Fruit fly (Drosophila melanogaster): Measurements from ENCODE around the gene AlaRS.

The AlaRS gene

DNA sequence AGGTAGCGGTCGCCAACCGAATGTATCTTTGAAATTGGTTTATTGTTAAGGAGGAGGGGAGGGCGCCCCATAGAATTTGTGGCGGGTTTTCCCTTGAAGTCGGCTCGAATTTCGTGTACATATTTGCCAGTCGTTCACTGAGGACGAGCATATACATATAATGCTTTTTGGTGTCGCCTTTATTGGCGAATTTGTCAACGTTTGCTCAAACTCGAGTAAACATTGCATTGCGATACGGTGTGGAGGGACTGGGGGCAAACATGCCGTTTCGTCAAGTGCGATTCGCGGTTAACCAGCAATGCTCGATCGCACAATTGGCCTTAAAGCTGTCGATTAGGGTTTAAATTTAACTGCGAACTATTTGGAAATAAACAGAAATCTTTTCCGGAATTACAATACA is 36.0 kb upstream of the AlaRS start:
- TF ChIP-seq gl (tag; optimal IDR thresholded peaks at IDR 0.05) = no peak
- no peak for TF ChIP-seq fd96Ca (GFP tag; IDR thresholded peaks at IDR 0.05)
- TF ChIP-seq CG9948 (tag; optimal IDR thresholded peaks at IDR 0.05) = no peak
- no peak for TF ChIP-seq rn (GFP tag; IDR thresholded peaks at IDR 0.05)
- no peak for TF ChIP-seq CG8301 (tag; optimal IDR thresholded peaks at IDR 0.05)
- no peak for TF ChIP-seq CG17806 (tag; optimal IDR thresholded peaks at IDR 0.05)
- no peak for TF ChIP-seq Snoo (tag; optimal IDR thresholded peaks at IDR 0.05)
- TF ChIP-seq CG8159 (tag; optimal IDR thresholded peaks at IDR 0.05) = no peak
- no peak for TF ChIP-seq CG13204 (GFP tag; optimal IDR thresholded peaks at IDR 0.05)
- TF ChIP-seq D1 (tag; optimal IDR thresholded peaks at IDR 0.05) = no peak
- no peak for TF ChIP-seq CG10348 (GFP tag; IDR thresholded peaks at IDR 0.05)

DNA sequence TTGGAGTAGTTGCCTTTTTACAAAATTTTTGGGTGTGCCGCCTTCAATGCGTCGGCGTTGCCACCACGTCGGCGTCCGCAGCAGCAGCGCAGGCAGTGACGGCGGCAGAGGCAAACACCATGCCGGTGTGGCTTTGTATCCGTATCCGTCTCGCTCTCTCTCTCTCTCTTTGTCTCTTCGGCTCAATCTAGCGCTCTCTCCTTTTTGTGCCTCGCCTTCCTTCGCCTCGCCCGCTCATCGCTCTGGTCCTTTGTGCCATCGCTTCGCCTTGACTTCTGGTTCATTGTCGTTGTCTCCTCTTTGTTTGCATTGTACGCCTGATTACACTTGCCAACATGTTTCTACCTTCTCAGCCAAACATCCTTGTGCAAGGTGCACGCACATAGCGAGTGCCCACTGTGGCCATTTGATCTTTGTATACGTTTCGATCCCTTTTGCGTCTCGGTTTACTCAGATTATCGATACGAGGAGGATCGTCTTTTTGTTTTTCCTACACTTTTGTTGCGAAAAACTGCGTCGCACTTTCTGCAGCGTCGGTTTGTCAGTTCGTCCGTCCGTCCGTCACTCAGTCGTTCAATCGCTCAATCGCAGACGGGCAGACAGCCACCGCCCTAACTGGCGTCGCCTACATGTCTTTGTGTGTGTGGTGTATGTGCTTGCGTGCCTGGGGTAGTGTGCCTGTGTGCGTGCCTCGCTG is 34.9 kb upstream of the AlaRS start:
- peak; percentile 82 for TF ChIP-seq Pif1A (GFP tag; optimal IDR thresholded peaks at IDR 0.05)
- no peak for TF ChIP-seq rn (GFP tag; IDR thresholded peaks at IDR 0.05)
- no peak for TF ChIP-seq CG10348 (GFP tag; IDR thresholded peaks at IDR 0.05)
- TF ChIP-seq gl (tag; optimal IDR thresholded peaks at IDR 0.05) = peak; percentile 61
- TF ChIP-seq CG12605 (GFP tag; IDR thresholded peaks at IDR 0.05) = peak; percentile 35; the same call in 1 of the 2 replicates
- peak; percentile 65 for TF ChIP-seq CG9948 (tag; optimal IDR thresholded peaks at IDR 0.05)
- TF ChIP-seq CG8301 (tag; optimal IDR thresholded peaks at IDR 0.05) = peak; percentile 59
- TF ChIP-seq D1 (tag; optimal IDR thresholded peaks at IDR 0.05) = peak; percentile 0
- TF ChIP-seq CG34367 (tag; optimal IDR thresholded peaks at IDR 0.05) = peak; percentile 61
- TF ChIP-seq CG17806 (tag; optimal IDR thresholded peaks at IDR 0.05) = peak; percentile 65
- TF ChIP-seq Snoo (tag; optimal IDR thresholded peaks at IDR 0.05) = peak; percentile 69
- TF ChIP-seq CG13204 (GFP tag; optimal IDR thresholded peaks at IDR 0.05) = peak; percentile 66
- peak; percentile 30; the same call in 1 of the 2 replicates for TF ChIP-seq Ets98B (GFP tag; IDR thresholded peaks at IDR 0.05)
- peak; percentile 60 for TF ChIP-seq CG15710 (tag; optimal IDR thresholded peaks at IDR 0.05)
- TF ChIP-seq CG32121 (GFP tag; IDR thresholded peaks at IDR 0.05) = peak; percentile 19; the same call in 1 of the 2 replicates
- peak; percentile 65 for TF ChIP-seq CG4496 (GFP tag; IDR thresholded peaks at IDR 0.05)
- peak; percentile 97 for TF ChIP-seq EcR (GFP tag; optimal IDR thresholded peaks at IDR 0.05)
- TF ChIP-seq CG8159 (tag; optimal IDR thresholded peaks at IDR 0.05) = peak; percentile 69
- peak; percentile 68 for TF ChIP-seq Pif1B (GFP tag; optimal IDR thresholded peaks at IDR 0.05)
- TF ChIP-seq CG14655 (GFP tag; optimal IDR thresholded peaks at IDR 0.05) = peak; percentile 72
- 0 out of 3 replicates have a peak, but pooled peaks have one; percentile 62 for TF ChIP-seq fd96Ca (GFP tag; IDR thresholded peaks at IDR 0.05)

DNA sequence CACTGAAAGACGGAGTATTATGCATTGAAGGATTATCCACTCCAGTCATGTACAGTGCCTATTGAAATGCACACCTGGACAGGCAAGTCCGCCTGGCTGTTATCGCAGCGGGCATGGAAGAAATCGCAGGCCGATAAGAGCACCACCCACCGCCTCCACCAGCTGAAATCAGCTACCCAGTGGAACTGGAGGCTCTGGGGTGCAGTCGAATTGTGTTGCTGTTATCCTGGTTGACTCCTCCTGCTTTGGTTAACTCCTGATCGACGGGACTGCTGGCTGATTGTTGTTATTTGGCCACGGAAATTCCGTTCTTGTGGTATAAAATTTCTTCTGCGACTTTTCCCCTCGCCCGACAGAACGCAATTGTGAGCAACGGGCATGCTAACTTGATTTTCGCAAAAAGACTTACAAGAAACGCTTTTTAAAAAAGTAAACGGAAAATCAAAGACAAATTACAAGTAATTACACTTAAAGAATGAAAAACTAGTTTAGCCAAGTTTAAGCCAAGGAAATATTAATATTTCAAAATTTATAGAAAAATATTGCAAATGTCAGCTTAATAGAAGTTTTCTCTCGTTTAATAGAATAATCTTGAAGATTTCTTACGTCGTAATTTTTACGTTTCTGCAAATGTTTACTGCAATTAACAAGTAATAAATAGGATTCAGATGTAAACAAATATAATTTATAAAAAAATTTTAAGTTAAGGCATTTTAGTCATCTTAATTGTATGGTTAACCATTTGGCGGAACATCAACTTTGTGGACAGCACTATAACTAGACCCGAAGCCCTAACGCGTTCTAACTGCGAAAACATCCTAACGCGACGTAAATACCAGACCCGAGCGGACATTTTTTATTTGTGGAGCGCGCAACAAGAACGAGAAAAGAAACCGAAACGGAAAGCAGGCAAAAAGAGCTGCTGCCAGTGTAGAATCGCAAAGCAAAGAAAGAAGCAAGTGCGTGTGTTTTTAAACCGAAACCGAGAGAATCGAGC is 33.6 kb upstream of the AlaRS start, which contains the start of the genes CG13398 and Akap200:
Gene CG13398, minus strand, starts transcription at position 370 of the 997 bp plus-strand sequence.
Gene Akap200, plus strand, starts transcription at position 804 of the 997 bp plus-strand sequence.
- no peak for TF ChIP-seq CG14655 (GFP tag; optimal IDR thresholded peaks at IDR 0.05)
- no peak for TF ChIP-seq gl (tag; optimal IDR thresholded peaks at IDR 0.05)
- peak; percentile 28 for TF ChIP-seq CG15710 (tag; optimal IDR thresholded peaks at IDR 0.05)
- TF ChIP-seq EcR (GFP tag; optimal IDR thresholded peaks at IDR 0.05) = no peak
- no peak for TF ChIP-seq Pif1A (GFP tag; optimal IDR thresholded peaks at IDR 0.05)
- peak; percentile 44; the same call in 1 of the 2 replicates for TF ChIP-seq CG32121 (GFP tag; IDR thresholded peaks at IDR 0.05)
- TF ChIP-seq CG8159 (tag; optimal IDR thresholded peaks at IDR 0.05) = peak; percentile 57
- 0 out of 3 replicates have a peak, but pooled peaks have one; percentile 15 for TF ChIP-seq CG4496 (GFP tag; IDR thresholded peaks at IDR 0.05)
- peak; percentile 28 for TF ChIP-seq CG9948 (tag; optimal IDR thresholded peaks at IDR 0.05)
- no peak for TF ChIP-seq CG10348 (GFP tag; IDR thresholded peaks at IDR 0.05)
- TF ChIP-seq fd96Ca (GFP tag; IDR thresholded peaks at IDR 0.05) = peak; percentile 25; the same call in 1 of the 3 replicates
- peak; percentile 44 for TF ChIP-seq Pif1B (GFP tag; optimal IDR thresholded peaks at IDR 0.05)
- TF ChIP-seq Snoo (tag; optimal IDR thresholded peaks at IDR 0.05) = no peak
- TF ChIP-seq CG17806 (tag; optimal IDR thresholded peaks at IDR 0.05) = no peak
- peak; percentile 39 for TF ChIP-seq D1 (tag; optimal IDR thresholded peaks at IDR 0.05)
- peak; percentile 35 for TF ChIP-seq Ets98B (GFP tag; IDR thresholded peaks at IDR 0.05)
- no peak for TF ChIP-seq CG13204 (GFP tag; optimal IDR thresholded peaks at IDR 0.05)

DNA sequence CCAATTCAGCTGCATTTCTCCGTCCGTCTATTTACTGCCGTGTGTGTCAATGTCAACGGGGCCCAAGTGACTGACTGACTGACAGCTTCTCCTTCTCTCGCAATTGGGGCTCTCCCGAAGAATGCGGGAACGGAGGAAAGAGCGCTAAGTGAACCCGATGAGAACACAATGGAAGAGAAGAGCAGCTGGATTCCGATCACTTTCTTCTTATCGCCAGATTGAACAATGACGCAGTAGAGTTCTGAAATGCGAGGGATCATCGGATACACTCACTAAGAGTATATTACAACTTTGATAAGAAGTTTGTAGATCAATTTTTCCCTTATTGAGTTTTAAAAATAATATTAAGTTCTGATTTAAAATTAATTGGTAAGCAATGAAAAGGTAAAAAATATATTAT is 30.0 kb upstream of the AlaRS start, which contains the start of gene Naglu:
Gene Naglu, minus strand, starts transcription at position 339 of the 400 bp plus-strand sequence.
- no peak for TF ChIP-seq CG14655 (GFP tag; optimal IDR thresholded peaks at IDR 0.05)
- TF ChIP-seq CG13204 (GFP tag; optimal IDR thresholded peaks at IDR 0.05) = no peak
- no peak for TF ChIP-seq Pif1B (GFP tag; optimal IDR thresholded peaks at IDR 0.05)
- no peak for TF ChIP-seq D1 (tag; optimal IDR thresholded peaks at IDR 0.05)
- TF ChIP-seq Snoo (tag; optimal IDR thresholded peaks at IDR 0.05) = no peak
- TF ChIP-seq CG32121 (GFP tag; IDR thresholded peaks at IDR 0.05) = no peak
- TF ChIP-seq CG10348 (GFP tag; IDR thresholded peaks at IDR 0.05) = no peak
- peak; percentile 57 for TF ChIP-seq EcR (GFP tag; optimal IDR thresholded peaks at IDR 0.05)
- no peak for TF ChIP-seq CG4496 (GFP tag; IDR thresholded peaks at IDR 0.05)

Data from whole organism, pupa.